Fruit fly (Drosophila melanogaster) whole organism, embryonic: ENCODE measurements around the gene Fer3HCH.

Experiments used
- ATbp ChIP-seq: fragments of 200-800 bp; sonication (Bioruptor generic); optimal IDR thresholded peaks from 2 replicates; lab custom pipeline; 2017; ENCODE audit warnings: missing biosample characterization, mild to moderate bottlenecking, missing genetic modification characterization, missing genetic modification reagents
- Aef1 ChIP-seq: fragments of 200-800 bp; sonication (Bioruptor generic); IDR thresholded peaks from 3 replicates; pipeline ENCODE4 v1.3.6; 2022; ENCODE audit warnings: missing biosample characterization, missing genetic modification characterization
- Antp ChIP-seq: fragments of 200-800 bp; sonication (Bioruptor generic); optimal IDR thresholded peaks from 3 replicates; lab custom pipeline; 2016; ENCODE audit warnings: missing biosample characterization, missing genetic modification characterization
- CG11504 ChIP-seq: fragments of 200-800 bp; sonication (Bioruptor generic); optimal IDR thresholded peaks from 3 replicates; lab custom pipeline; 2019; ENCODE audit warnings: missing biosample characterization, mild to moderate bottlenecking, missing genetic modification characterization, moderate library complexity
- CG11696 ChIP-seq: fragments of 200-800 bp; sonication (Bioruptor generic); IDR thresholded peaks from 2 replicates; pipeline ENCODE4 v1.3.6; 2022; ENCODE audit warnings: missing biosample characterization, missing genetic modification characterization
- CG14441 ChIP-seq: fragments of 200-800 bp; sonication (Bioruptor generic); IDR thresholded peaks from 2 replicates; pipeline ENCODE4 v1.3.6; 2022; ENCODE audit warnings: missing biosample characterization, missing genetic modification characterization
- CG14965 ChIP-seq: fragments of 200-800 bp; sonication (Bioruptor generic); optimal IDR thresholded peaks from 2 replicates; lab custom pipeline; 2016; ENCODE audit warnings: missing biosample characterization, missing genetic modification characterization, borderline replicate concordance
- CG1603 ChIP-seq: fragments of 200-800 bp; sonication (Bioruptor generic); optimal IDR thresholded peaks from 2 replicates; lab custom pipeline; 2019; ENCODE audit warnings: missing biosample characterization, mild to moderate bottlenecking, missing genetic modification characterization, moderate library complexity
- CG17361 ChIP-seq: fragments of 200-800 bp; sonication (Bioruptor generic); IDR thresholded peaks from 3 replicates; pipeline ENCODE4 v1.3.6; 2022; ENCODE audit warnings: missing biosample characterization, missing genetic modification characterization
- CG17829 ChIP-seq: fragments of 200-800 bp; optimal IDR thresholded peaks from 2 replicates; lab custom pipeline; 2019; ENCODE audit warnings: missing biosample characterization, mild to moderate bottlenecking, missing genetic modification characterization, moderate library complexity
- CG2129 ChIP-seq: fragments of 200-800 bp; sonication (Bioruptor generic); IDR thresholded peaks from 2 replicates; pipeline ENCODE4 v1.3.6; 2022; ENCODE audit warnings: missing biosample characterization, missing genetic modification characterization; ENCODE audit not compliant: partially characterized antibody
- CG2678 ChIP-seq: fragments of 200-800 bp; sonication (Bioruptor generic); optimal IDR thresholded peaks from 3 replicates; lab custom pipeline; 2019; ENCODE audit warnings: missing biosample characterization, mild to moderate bottlenecking, missing genetic modification characterization, moderate library complexity
- CG30403 ChIP-seq: fragments of 200-800 bp; sonication (Bioruptor generic); optimal IDR thresholded peaks from 3 replicates; lab custom pipeline; 2016; ENCODE audit warnings: missing biosample characterization, missing genetic modification characterization
- CG31441 ChIP-seq: fragments of 200-800 bp; sonication (Bioruptor generic); IDR thresholded peaks from 2 replicates; pipeline ENCODE4 v1.3.6; 2022; ENCODE audit warnings: missing biosample characterization, missing genetic modification characterization
- CG3847 ChIP-seq: fragments of 200-800 bp; sonication (Bioruptor generic); IDR thresholded peaks from 2 replicates; pipeline ENCODE4 v1.3.6; 2022; ENCODE audit warnings: missing biosample characterization, missing genetic modification characterization
- CG4282 ChIP-seq: fragments of 200-800 bp; sonication (Bioruptor generic); optimal IDR thresholded peaks from 2 replicates; lab custom pipeline; 2016; ENCODE audit warnings: missing biosample characterization, missing genetic modification characterization
- CG7357 ChIP-seq: fragments of 200-800 bp; sonication (Bioruptor generic); IDR thresholded peaks from 3 replicates; pipeline ENCODE4 v1.3.6; 2022; ENCODE audit warnings: missing biosample characterization, missing genetic modification characterization
- CG7556 ChIP-seq: fragments of 200-800 bp; sonication (Bioruptor generic); optimal IDR thresholded peaks from 2 replicates; lab custom pipeline; 2017; ENCODE audit warnings: missing biosample characterization, mild to moderate bottlenecking, missing genetic modification characterization
- CG8359 ChIP-seq: fragments of 200-800 bp; sonication (Bioruptor generic); optimal IDR thresholded peaks from 2 replicates; lab custom pipeline; 2017; ENCODE audit warnings: missing biosample characterization, mild to moderate bottlenecking, missing genetic modification characterization, borderline replicate concordance
- CG8388 ChIP-seq: fragments of 200-800 bp; sonication (Bioruptor generic); optimal IDR thresholded peaks from 2 replicates; lab custom pipeline; 2019; ENCODE audit warnings: missing biosample characterization, mild to moderate bottlenecking, missing genetic modification characterization, moderate library complexity
- CG8924 ChIP-seq: fragments of 200-800 bp; optimal IDR thresholded peaks from 3 replicates; lab custom pipeline; 2019; ENCODE audit warnings: missing biosample characterization, mild to moderate bottlenecking, missing genetic modification characterization, moderate library complexity
- CG9727 ChIP-seq: fragments of 200-800 bp; sonication (Bioruptor generic); optimal IDR thresholded peaks from 3 replicates; lab custom pipeline; 2017; ENCODE audit warnings: missing biosample characterization, mild to moderate bottlenecking, missing genetic modification characterization
- CG9876 ChIP-seq: fragments of 200-800 bp; sonication (Bioruptor generic); optimal IDR thresholded peaks from 2 replicates; lab custom pipeline; 2016; ENCODE audit warnings: missing biosample characterization, missing genetic modification characterization
- Chrac-16 ChIP-seq: fragments of 200-800 bp; sonication (Bioruptor generic); optimal IDR thresholded peaks from 3 replicates; lab custom pipeline; 2016; ENCODE audit warnings: missing biosample characterization, missing genetic modification characterization
- CrebB ChIP-seq: fragments of 200-800 bp; sonication (Bioruptor generic); optimal IDR thresholded peaks from 3 replicates; lab custom pipeline; 2018; ENCODE audit warnings: missing biosample characterization, mild to moderate bottlenecking, missing genetic modification characterization
- D ChIP-seq, 2 experiments: fragments of 200-800 bp in 1 of 2; fragments of >200 bp in 1 of 2; sonication (Bioruptor generic) in 1 of 2; optimal IDR thresholded peaks; 2 replicates in 1 of 2; 3 replicates in 1 of 2; lab custom pipeline; 2017; ENCODE audit warnings: mild to moderate bottlenecking in 1 of 2, missing biosample characterization in 1 of 2, missing genetic modification characterization in 1 of 2, missing genetic modification reagents in 1 of 2
- Fer3 ChIP-seq: fragments of 200-800 bp; sonication (Bioruptor generic); optimal IDR thresholded peaks from 2 replicates; lab custom pipeline; 2018; ENCODE audit warnings: missing biosample characterization, mild to moderate bottlenecking, missing genetic modification characterization, moderate library complexity
- Gsc ChIP-seq: fragments of 200-800 bp; sonication (Bioruptor generic); IDR thresholded peaks from 2 replicates; pipeline ENCODE4 v1.3.6; 2022; ENCODE audit warnings: missing biosample characterization, missing genetic modification characterization
- HLH4C ChIP-seq: fragments of 200-800 bp; sonication (Bioruptor generic); IDR thresholded peaks from 3 replicates; pipeline ENCODE4 v1.3.6; 2022; ENCODE audit warnings: missing biosample characterization, missing genetic modification characterization; ENCODE audit not compliant: partially characterized antibody
- Meics ChIP-seq: fragments of 200-800 bp; sonication (Bioruptor generic); optimal IDR thresholded peaks from 2 replicates; lab custom pipeline; 2017; ENCODE audit warnings: missing biosample characterization, mild to moderate bottlenecking, missing genetic modification characterization
- Ptx1 ChIP-seq: fragments of 200-800 bp; sonication (Bioruptor generic); IDR thresholded peaks from 2 replicates; pipeline ENCODE4 v1.3.6; 2022; ENCODE audit warnings: missing biosample characterization, missing genetic modification characterization
- Sox100B ChIP-seq: fragments of 200-800 bp; sonication (Bioruptor generic); optimal IDR thresholded peaks from 3 replicates; lab custom pipeline; 2018; ENCODE audit warnings: missing biosample characterization, mild to moderate bottlenecking, missing genetic modification characterization
- ase ChIP-seq: fragments of 200-800 bp; sonication (Bioruptor generic); IDR thresholded peaks from 3 replicates; pipeline ENCODE4 v1.3.6; 2022; ENCODE audit warnings: missing biosample characterization, missing genetic modification characterization
- bcd ChIP-seq: fragments of 200-800 bp; sonication (Bioruptor generic); optimal IDR thresholded peaks from 2 replicates; lab custom pipeline; 2017; ENCODE audit warnings: missing biosample characterization, mild to moderate bottlenecking, missing genetic modification characterization
- dpn ChIP-seq, 2 experiments: fragments of 200-800 bp; sonication (Bioruptor generic); optimal IDR thresholded peaks; 3 replicates each; lab custom pipeline; 2016; ENCODE audit warnings: missing biosample characterization in 2 of 2, missing genetic modification characterization in 2 of 2
- fu2 ChIP-seq: fragments of 200-800 bp; sonication (Bioruptor generic); optimal IDR thresholded peaks from 2 replicates; lab custom pipeline; 2016; ENCODE audit warnings: missing biosample characterization, missing genetic modification characterization
- grau ChIP-seq: fragments of 200-800 bp; optimal IDR thresholded peaks from 3 replicates; lab custom pipeline; 2019; ENCODE audit warnings: missing biosample characterization, mild to moderate bottlenecking, missing genetic modification characterization, moderate library complexity
- gsb ChIP-seq: fragments of 200-800 bp; sonication (Bioruptor generic); IDR thresholded peaks from 2 replicates; pipeline ENCODE4 v1.3.6; 2022; ENCODE audit warnings: missing biosample characterization, missing genetic modification characterization
- jing ChIP-seq: fragments of 200-800 bp; sonication (Bioruptor generic); optimal IDR thresholded peaks from 2 replicates; lab custom pipeline; 2018; ENCODE audit warnings: missing biosample characterization, mild to moderate bottlenecking, missing genetic modification characterization
- jumu ChIP-seq: fragments of 200-800 bp; sonication (Bioruptor generic); optimal IDR thresholded peaks from 3 replicates; lab custom pipeline; 2016; ENCODE audit warnings: missing biosample characterization, missing genetic modification characterization
- lmd ChIP-seq: fragments of 200-800 bp; sonication (Bioruptor generic); IDR thresholded peaks from 2 replicates; pipeline ENCODE4 v1.3.6; 2022; ENCODE audit warnings: missing biosample characterization, missing genetic modification characterization
- pan ChIP-seq, 4 experiments: fragments of >200 bp in 3 of 4; fragments of 200-800 bp in 1 of 4; sonication (Bioruptor generic) in 1 of 4; optimal IDR thresholded peaks in 3 of 4; IDR thresholded peaks in 1 of 4; 2 replicates each; pipeline versions ENCODE4 v1.3.6 to Lab custom; 2017 to 2022; ENCODE audit warnings: missing biosample characterization in 2 of 4, missing genetic modification characterization in 2 of 4, mixed read lengths in 1 of 4
- prd ChIP-seq, 3 experiments: fragments of >200 bp in 2 of 3; fragments of 200-800 bp in 1 of 3; sonication (Bioruptor generic) in 1 of 3; optimal IDR thresholded peaks in 2 of 3; IDR thresholded peaks in 1 of 3; 2 replicates in 2 of 3; 3 replicates in 1 of 3; pipeline versions ENCODE4 v1.3.6 to Lab custom; 2017 to 2022; ENCODE audit warnings: missing biosample characterization in 1 of 3, missing genetic modification characterization in 1 of 3
- slp2 ChIP-seq: fragments of 200-800 bp; sonication (Bioruptor generic); optimal IDR thresholded peaks from 2 replicates; lab custom pipeline; 2016; ENCODE audit warnings: missing biosample characterization, missing genetic modification characterization
- sob ChIP-seq: fragments of 200-800 bp; sonication (Bioruptor generic); IDR thresholded peaks from 2 replicates; pipeline ENCODE4 v1.3.6; 2022; ENCODE audit warnings: missing biosample characterization, missing genetic modification characterization
- tna ChIP-seq: fragments of 200-800 bp; sonication (Bioruptor generic); IDR thresholded peaks from 2 replicates; pipeline ENCODE4 v1.3.6; 2022; ENCODE audit warnings: missing biosample characterization, missing genetic modification characterization; ENCODE audit not compliant: partially characterized antibody
- twi ChIP-seq: fragments of 200-800 bp; optimal IDR thresholded peaks from 2 replicates; lab custom pipeline; 2019; ENCODE audit warnings: missing biosample characterization, mild to moderate bottlenecking, missing genetic modification characterization, moderate library complexity

Fer3HCH gene

DNA sequence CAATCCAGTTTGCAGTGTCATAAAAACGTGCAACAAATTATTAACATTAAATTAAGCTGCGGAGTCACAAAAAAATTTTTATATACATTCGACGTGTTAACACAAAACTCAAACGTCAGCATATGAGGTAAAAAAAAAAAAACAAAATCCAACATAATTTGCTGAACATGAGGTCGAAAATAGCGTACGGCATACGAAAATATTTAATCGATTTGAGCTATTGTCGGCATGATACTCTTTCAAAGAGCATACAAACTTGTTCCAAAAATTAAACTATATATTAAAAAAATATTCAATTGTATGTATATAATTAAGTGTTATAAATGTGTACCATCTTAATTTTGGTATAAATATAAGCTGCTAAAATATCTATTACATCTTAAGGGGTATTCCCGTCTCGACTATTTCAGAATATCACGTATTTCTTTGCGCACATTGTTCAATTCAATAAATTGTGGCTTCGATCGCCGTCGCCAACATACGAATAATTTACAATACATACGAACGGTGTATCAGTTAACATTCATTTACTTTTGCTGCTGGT, 1.7 kb upstream of the Fer3HCH start (continued):
- TF ChIP-seq CG2129 (GFP tag; lab: Robert Waterston, UW): no peak
- peak; percentile 42; the same call in 1 of the 3 replicates for TF ChIP-seq CG7357 (GFP tag; lab: Robert Waterston, UW)
- TF ChIP-seq CG30403 (GFP tag; lab: Kevin White, UChicago): peak; percentile 35
- TF ChIP-seq CG3847: peak; percentile 60
- no peak for TF ChIP-seq Gsc (GFP tag; lab: Robert Waterston, UW)
- TF ChIP-seq CG31441 (GFP tag; lab: Robert Waterston, UW): peak; percentile 65
- TF ChIP-seq Meics (GFP tag; lab: Kevin White, UChicago): peak; percentile 64
- peak; percentile 67 for TF ChIP-seq grau (tag; lab: Kevin White, UChicago)
- peak; percentile 59; the same call in 1 of the 2 replicates for TF ChIP-seq CG14441
- 0 out of 3 replicates have a peak, but pooled peaks have one; percentile 31 for TF ChIP-seq ase (GFP tag; lab: Robert Waterston, UW)
- TF ChIP-seq jing (GFP tag; lab: Kevin White, UChicago): no peak
- TF ChIP-seq Sox100B: peak; percentile 25
- TF ChIP-seq sob (GFP tag; lab: Robert Waterston, UW): 0 out of 2 replicates have a peak, but pooled peaks have one; percentile 46
- TF ChIP-seq CG8924 (tag; lab: Kevin White, UChicago): peak; percentile 61
- peak; percentile 75 for TF ChIP-seq CG2678
- TF ChIP-seq CG11504 (tag; lab: Kevin White, UChicago): peak; percentile 76
- TF ChIP-seq CG17361 (GFP tag; lab: Robert Waterston, UW): peak; percentile 59; the same call in 2 of the 3 replicates
- peak; percentile 29 for TF ChIP-seq CG8388 (GFP tag; lab: Kevin White, UChicago)
- peak; percentile 45 for TF ChIP-seq CG7556 (GFP tag; lab: Kevin White, UChicago)
- no peak for TF ChIP-seq CG8359 (GFP tag; lab: Kevin White, UChicago)
- TF ChIP-seq fu2 (GFP tag; lab: Kevin White, UChicago): no peak
- peak; percentile 71 for TF ChIP-seq Ptx1 (GFP tag; lab: Robert Waterston, UW)
- no peak for TF ChIP-seq twi (tag; lab: Kevin White, UChicago)
- no peak for TF ChIP-seq jumu
- TF ChIP-seq ATbp (GFP tag; lab: Kevin White, UChicago): no peak
- no peak for TF ChIP-seq CG1603 (tag; lab: Kevin White, UChicago)
- peak; percentile 34 for TF ChIP-seq bcd (GFP tag; lab: Kevin White, UChicago)
- TF ChIP-seq pan (optimal IDR thresholded peaks at IDR 0.05; lab: Kevin White, UChicago): no peak
- peak in 1 of 2 experiments; percentile 77 for TF ChIP-seq pan (GFP tag; optimal IDR thresholded peaks at IDR 0.05 in 1 of 2, IDR thresholded peaks at IDR 0.05 in 1 of 2)
- TF ChIP-seq CG9727 (GFP tag; lab: Kevin White, UChicago): peak; percentile 15
- peak; percentile 33 for TF ChIP-seq CG17829 (tag; lab: Kevin White, UChicago)
- no peak for TF ChIP-seq tna
- TF ChIP-seq slp2 (GFP tag; lab: Kevin White, UChicago): no peak
- peak; percentile 42; the same call in 1 of the 3 replicates for TF ChIP-seq Aef1 (GFP tag; lab: Robert Waterston, UW)
- TF ChIP-seq CG4282 (GFP tag; lab: Kevin White, UChicago): no peak
- peak; percentile 60 for TF ChIP-seq Fer3
- TF ChIP-seq lmd: peak; percentile 63
- TF ChIP-seq prd (optimal IDR thresholded peaks at IDR 0.05; lab: Kevin White, UChicago): no peak
- TF ChIP-seq prd (GFP tag; IDR thresholded peaks at IDR 0.05; lab: Robert Waterston, UW): peak; percentile 58; the same call in 2 of the 3 replicates
- TF ChIP-seq CrebB (tag; lab: Kevin White, UChicago): peak; percentile 19
- TF ChIP-seq HLH4C (GFP tag; lab: Robert Waterston, UW): no peak
- no peak for TF ChIP-seq CG9876 (GFP tag; lab: Kevin White, UChicago)
- TF ChIP-seq D (optimal IDR thresholded peaks at IDR 0.05; lab: Kevin White, UChicago): no peak
- peak; percentile 0 for TF ChIP-seq D (GFP tag; optimal IDR thresholded peaks at IDR 0.05; lab: Kevin White, UChicago)
- no peak for TF ChIP-seq Antp (GFP tag; lab: Kevin White, UChicago)
- TF ChIP-seq CG11696 (GFP tag; lab: Robert Waterston, UW): 0 out of 2 replicates have a peak, but pooled peaks have one; percentile 32
- TF ChIP-seq gsb (GFP tag; lab: Robert Waterston, UW): 0 out of 2 replicates have a peak, but pooled peaks have one; percentile 11
- TF ChIP-seq dpn (GFP tag; optimal IDR thresholded peaks at IDR 0.05; lab: Kevin White, UChicago): peak in 1 of 2 experiments; percentile 16
- TF ChIP-seq Chrac-16 (GFP tag; lab: Kevin White, UChicago): no peak
- no peak for TF ChIP-seq CG14965
